Fruit fly (Drosophila melanogaster) whole organism, pupa: Measurements from ENCODE around the gene neur.

Experiments used
- CG12605 ChIP-seq: fragments of 200-800 bp; sonication (Bioruptor generic); IDR thresholded peaks from 2 replicates; pipeline ENCODE4 v1.3.6; 2022; ENCODE audit warnings: missing biosample characterization, missing genetic modification characterization
- CG15710 ChIP-seq: fragments of 200-800 bp; sonication (Bioruptor generic); optimal IDR thresholded peaks from 2 replicates; lab custom pipeline; 2018; ENCODE audit warnings: missing biosample characterization, mild to moderate bottlenecking, missing genetic modification characterization, moderate library complexity
- CG4496 ChIP-seq: fragments of 200-800 bp; sonication (Bioruptor generic); IDR thresholded peaks from 3 replicates; pipeline ENCODE4 v1.3.6; 2022; ENCODE audit warnings: missing biosample characterization, missing genetic modification characterization
- D1 ChIP-seq: fragments of 200-800 bp; sonication (Bioruptor generic); optimal IDR thresholded peaks from 2 replicates; lab custom pipeline; 2018; ENCODE audit warnings: missing biosample characterization, mild to moderate bottlenecking, missing genetic modification characterization, moderate library complexity

dm6 chr3R:9085306-9085705 lies 46.0 kb upstream of the neur start:
- no peak for TF ChIP-seq D1 (tag; lab: Kevin White, UChicago)
- no peak for TF ChIP-seq CG15710
- TF ChIP-seq CG4496 (GFP tag; lab: Robert Waterston, UW), result no peak
- no peak for TF ChIP-seq CG12605 (GFP tag; lab: Robert Waterston, UW)
